Worm (Caenorhabditis elegans): ENCODE data around the gene msp-81.

Gene msp-81

DNA sequence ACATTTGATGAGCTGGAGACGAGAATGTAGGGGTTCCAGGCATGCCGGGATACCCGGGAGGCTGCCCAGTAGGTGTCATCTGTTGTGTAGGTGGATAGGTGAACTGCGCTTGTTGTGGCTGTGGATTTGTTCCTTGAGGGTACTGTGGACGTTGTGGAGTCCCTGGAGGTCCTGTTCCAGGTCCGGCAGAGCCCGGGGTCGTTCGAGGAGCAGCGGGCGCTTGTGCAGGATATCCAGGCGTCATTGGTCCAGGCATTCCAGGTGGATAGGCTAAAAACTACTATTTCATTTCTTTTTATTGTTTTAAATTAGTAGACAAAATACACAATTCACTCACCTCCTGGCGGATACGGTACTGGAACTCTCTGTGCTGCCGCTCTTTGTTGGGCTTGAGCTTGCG is 41.0 kb downstream of the msp-81 start:
- TF ChIP-seq lin-13 (tag; optimal IDR thresholded peaks at IDR 0.05) (no peak), tbx-8 (GFP tag; optimal IDR thresholded peaks at IDR 0.05) (no peak), ceh-43 (GFP tag; optimal IDR thresholded peaks at IDR 0.05) (no peak), unc-120 (tag; optimal IDR thresholded peaks at IDR 0.05; ENCODE audit: poor library complexity, severe bottlenecking) (no peak), lsy-2 (tag; optimal IDR thresholded peaks at IDR 0.05) (no peak), mep-1 (tag; optimal IDR thresholded peaks at IDR 0.05) (no peak), snpc-4 (tag; optimal IDR thresholded peaks at IDR 0.05) (no peak), ztf-11 (tag; optimal IDR thresholded peaks at IDR 0.05) (no peak), elt-1 (tag; optimal IDR thresholded peaks at IDR 0.05; ENCODE audit: borderline replicate concordance, insufficient read depth) (no peak)

DNA sequence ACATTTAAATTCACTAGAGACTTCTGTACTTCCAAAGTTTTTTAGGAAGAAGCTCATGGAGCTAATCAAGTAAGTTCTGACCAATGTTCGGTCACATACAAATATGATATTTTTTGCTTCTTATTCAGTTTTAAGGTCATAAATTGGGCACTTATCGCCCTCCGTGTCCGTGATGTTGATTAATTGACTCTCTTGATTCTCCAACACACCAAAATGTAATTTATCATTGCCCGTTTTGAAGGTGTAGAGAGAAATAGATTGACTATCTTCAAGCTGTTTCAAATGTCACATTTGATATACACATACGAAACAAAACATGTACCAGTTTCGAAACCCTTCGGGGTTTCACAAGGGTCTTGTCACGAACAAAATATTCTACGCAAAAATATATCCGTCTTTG is 45.5 kb downstream of the msp-81 start:
- TF ChIP-seq ceh-83 (GFP tag; optimal IDR thresholded peaks at IDR 0.05), result no peak
- no peak for TF ChIP-seq nhr-76 (tag; optimal IDR thresholded peaks at IDR 0.05)
- TF ChIP-seq blmp-1 (tag; optimal IDR thresholded peaks at IDR 0.05), result no peak
- TF ChIP-seq nhr-28 (tag; optimal IDR thresholded peaks at IDR 0.05), result no peak
- TF ChIP-seq ham-2 (GFP tag; optimal IDR thresholded peaks at IDR 0.05), result no peak
- TF ChIP-seq cnd-1 (tag; optimal IDR thresholded peaks at IDR 0.05), result no peak
- no peak for TF ChIP-seq ztf-11 (tag; optimal IDR thresholded peaks at IDR 0.05)
- TF ChIP-seq mab-5 (tag; optimal IDR thresholded peaks at IDR 0.05), result no peak
- TF ChIP-seq drap-1 (GFP tag; optimal IDR thresholded peaks at IDR 0.05), result no peak
- no peak for TF ChIP-seq ceh-39 (tag; optimal IDR thresholded peaks at IDR 0.05)
- no peak for TF ChIP-seq unc-39 (tag; optimal IDR thresholded peaks at IDR 0.05)
- TF ChIP-seq ceh-43 (GFP tag; optimal IDR thresholded peaks at IDR 0.05), result no peak
- no peak for TF ChIP-seq lsy-2 (tag; optimal IDR thresholded peaks at IDR 0.05)
- TF ChIP-seq tbx-8 (GFP tag; optimal IDR thresholded peaks at IDR 0.05), result no peak
- TF ChIP-seq lin-32 (GFP tag; optimal IDR thresholded peaks at IDR 0.05), result no peak
- TF ChIP-seq elt-3 (tag; optimal IDR thresholded peaks at IDR 0.05), result no peak

DNA sequence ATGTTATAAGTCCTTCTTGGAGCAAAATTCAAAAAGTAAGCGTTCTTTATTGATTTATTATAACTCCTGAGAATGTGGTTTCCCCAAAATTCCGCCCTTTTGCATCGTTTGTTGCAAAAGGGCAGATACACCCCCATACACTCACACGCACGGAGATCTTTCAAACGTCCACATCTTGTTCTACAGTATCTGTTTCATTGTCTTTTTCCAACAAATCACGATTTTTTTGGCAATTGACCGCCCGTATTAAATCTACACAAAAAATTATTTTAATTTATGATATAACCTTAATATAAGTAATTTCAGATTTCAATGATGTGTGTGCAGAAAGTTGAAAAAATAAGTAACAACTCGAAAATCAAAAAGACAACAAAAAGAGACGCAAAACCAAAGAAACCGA is 46.7 kb downstream of the msp-81 start, which contains the start of gene T13F2.4:
T13F2.4 (plus strand) TSS at position 301 of the 400 bp plus-strand sequence.
- TF ChIP-seq nhr-76 (tag; optimal IDR thresholded peaks at IDR 0.05), result no peak
- no peak for TF ChIP-seq unc-39 (tag; optimal IDR thresholded peaks at IDR 0.05)
- no peak for TF ChIP-seq lsy-2 (tag; optimal IDR thresholded peaks at IDR 0.05)
- TF ChIP-seq nhr-2 (tag; optimal IDR thresholded peaks at IDR 0.05), result no peak
- no peak for TF ChIP-seq tbx-8 (GFP tag; optimal IDR thresholded peaks at IDR 0.05)
- no peak for TF ChIP-seq M03D4.4 (tag; optimal IDR thresholded peaks at IDR 0.05)
- no peak for TF ChIP-seq blmp-1 (tag; optimal IDR thresholded peaks at IDR 0.05)
- no peak for TF ChIP-seq lin-13 (tag; optimal IDR thresholded peaks at IDR 0.05)
- no peak for TF ChIP-seq nhr-237 (tag; optimal IDR thresholded peaks at IDR 0.05)
